Worm (Caenorhabditis elegans): Measurements from ENCODE around the gene R107.9.
A peak's percentile ranks its signal among the peaks of the same experiment; 100 is the strongest.

The R107.9 gene

ce11 chrIII:9053740-9054252, 16.0 kb downstream of the R107.9 start, which contains the start of gene R107.5:
Gene R107.5, minus strand, starts transcription at chrIII:9053790.
- TF ChIP-seq aly-1 (tag; optimal IDR thresholded peaks at IDR 0.05) (no peak), B0310.2 (tag; optimal IDR thresholded peaks at IDR 0.05) (peak; percentile 63), sea-1 (GFP tag; conservative IDR thresholded peaks at IDR 0.05) (0 out of 2 replicates have a peak, but pooled peaks have one; percentile 11), pes-1 (GFP tag; IDR thresholded peaks at IDR 0.05) (peak; percentile 12; the same call in 1 of the 2 replicates), F13C5.2 (tag; optimal IDR thresholded peaks at IDR 0.05) (peak; percentile 66), hmg-4 (GFP tag; optimal IDR thresholded peaks at IDR 0.05) (peak; percentile 47), tra-4 (tag; optimal IDR thresholded peaks at IDR 0.05) (peak; percentile 58), tbx-37 (GFP tag; conservative IDR thresholded peaks at IDR 0.05) (no peak), hnd-1 (tag; optimal IDR thresholded peaks at IDR 0.05) (peak; percentile 31), flt-1 (GFP tag; IDR thresholded peaks at IDR 0.05) (peak; percentile 24; the same call in 1 of the 2 replicates), ceh-36 (tag; optimal IDR thresholded peaks at IDR 0.05) (no peak), ama-1 (optimal IDR thresholded peaks at IDR 0.05) (no peak), ets-7 (tag; optimal IDR thresholded peaks at IDR 0.05) (no peak)

- TF ChIP-seq sea-1 (GFP tag; conservative IDR thresholded peaks at IDR 0.05) (0 out of 2 replicates have a peak, but pooled peaks have one; percentile 58), tbx-11 (GFP tag; IDR thresholded peaks at IDR 0.05) (no peak), F13C5.2 (tag; optimal IDR thresholded peaks at IDR 0.05) (no peak), B0310.2 (tag; optimal IDR thresholded peaks at IDR 0.05) (no peak), ama-1 (optimal IDR thresholded peaks at IDR 0.05) (no peak)
These were observed 16.8 kb downstream of the R107.9 start, which contains the start of gene cls-2 for ce11 chrIII:9054414-9055147. Gene cls-2, plus strand, starts transcription at chrIII:9055048.

ce11 chrIII:9058959-9059534, 21.3 kb downstream of the R107.9 start, which contains the start of gene gst-1:
Gene gst-1, plus strand, starts transcription at chrIII:9059331.
- TF ChIP-seq hnd-1 (tag; optimal IDR thresholded peaks at IDR 0.05), result no peak
- TF ChIP-seq B0310.2 (tag; optimal IDR thresholded peaks at IDR 0.05), result no peak
- TF ChIP-seq hmbx-1 (tag; optimal IDR thresholded peaks at IDR 0.05), result no peak
- TF ChIP-seq F13C5.2 (tag; optimal IDR thresholded peaks at IDR 0.05), result no peak
- TF ChIP-seq hmg-4 (GFP tag; optimal IDR thresholded peaks at IDR 0.05), result no peak
- no peak for TF ChIP-seq ceh-13 (GFP tag; optimal IDR thresholded peaks at IDR 0.05)
- TF ChIP-seq tbx-37 (GFP tag; conservative IDR thresholded peaks at IDR 0.05), result no peak
- TF ChIP-seq ceh-36 (tag; optimal IDR thresholded peaks at IDR 0.05), result no peak
- TF ChIP-seq tbx-11 (GFP tag; IDR thresholded peaks at IDR 0.05), result no peak
- no peak for TF ChIP-seq aly-1 (tag; optimal IDR thresholded peaks at IDR 0.05)
- no peak for TF ChIP-seq sea-1 (GFP tag; conservative IDR thresholded peaks at IDR 0.05)

DNA sequence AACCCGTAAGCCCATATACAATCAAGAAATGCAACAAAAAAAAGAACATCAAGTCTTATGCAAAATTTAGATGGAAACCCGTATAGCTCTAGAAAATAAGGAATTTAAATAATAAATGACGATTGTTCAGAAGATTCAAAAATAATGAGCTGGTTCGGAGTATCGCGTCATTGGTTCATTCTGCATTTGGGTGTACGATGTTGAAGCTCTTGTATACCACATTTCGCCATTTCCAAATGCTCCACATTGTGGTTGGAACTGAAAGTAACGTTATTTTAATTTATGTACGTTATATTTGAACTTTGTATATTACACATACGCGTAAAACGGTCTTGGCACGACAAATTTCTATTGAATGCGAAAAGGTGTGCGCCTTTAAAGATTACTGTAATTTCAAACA, 22.5 kb downstream of the R107.9 start:
- TF ChIP-seq aly-1 (tag; optimal IDR thresholded peaks at IDR 0.05), result no peak
- no peak for TF ChIP-seq B0310.2 (tag; optimal IDR thresholded peaks at IDR 0.05)
- TF ChIP-seq ama-1 (optimal IDR thresholded peaks at IDR 0.05), result no peak
- TF ChIP-seq ceh-36 (tag; optimal IDR thresholded peaks at IDR 0.05), result no peak
- no peak for TF ChIP-seq scrt-1 (GFP tag; IDR thresholded peaks at IDR 0.05)
- TF ChIP-seq F13C5.2 (tag; optimal IDR thresholded peaks at IDR 0.05), result no peak
- TF ChIP-seq tra-4 (tag; optimal IDR thresholded peaks at IDR 0.05), result no peak
- TF ChIP-seq hmbx-1 (tag; optimal IDR thresholded peaks at IDR 0.05), result no peak
- no peak for TF ChIP-seq tbx-11 (GFP tag; IDR thresholded peaks at IDR 0.05)

ce11 chrIII:9069712-9070111, 32.0 kb downstream of the R107.9 start:
- no peak for TF ChIP-seq ets-7 (tag; optimal IDR thresholded peaks at IDR 0.05)
- no peak for TF ChIP-seq ama-1 (optimal IDR thresholded peaks at IDR 0.05)
- no peak for TF ChIP-seq flt-1 (GFP tag; IDR thresholded peaks at IDR 0.05)
- no peak for TF ChIP-seq tra-4 (tag; optimal IDR thresholded peaks at IDR 0.05)
- no peak for TF ChIP-seq hmg-4 (GFP tag; optimal IDR thresholded peaks at IDR 0.05)
- TF ChIP-seq hnd-1 (tag; optimal IDR thresholded peaks at IDR 0.05), result no peak
- TF ChIP-seq ceh-13 (GFP tag; optimal IDR thresholded peaks at IDR 0.05), result no peak
- no peak for TF ChIP-seq sea-1 (GFP tag; conservative IDR thresholded peaks at IDR 0.05)
- no peak for TF ChIP-seq F13C5.2 (tag; optimal IDR thresholded peaks at IDR 0.05)
- no peak for TF ChIP-seq pes-1 (GFP tag; IDR thresholded peaks at IDR 0.05)
- TF ChIP-seq B0310.2 (tag; optimal IDR thresholded peaks at IDR 0.05), result no peak
- no peak for TF ChIP-seq scrt-1 (GFP tag; IDR thresholded peaks at IDR 0.05)

DNA sequence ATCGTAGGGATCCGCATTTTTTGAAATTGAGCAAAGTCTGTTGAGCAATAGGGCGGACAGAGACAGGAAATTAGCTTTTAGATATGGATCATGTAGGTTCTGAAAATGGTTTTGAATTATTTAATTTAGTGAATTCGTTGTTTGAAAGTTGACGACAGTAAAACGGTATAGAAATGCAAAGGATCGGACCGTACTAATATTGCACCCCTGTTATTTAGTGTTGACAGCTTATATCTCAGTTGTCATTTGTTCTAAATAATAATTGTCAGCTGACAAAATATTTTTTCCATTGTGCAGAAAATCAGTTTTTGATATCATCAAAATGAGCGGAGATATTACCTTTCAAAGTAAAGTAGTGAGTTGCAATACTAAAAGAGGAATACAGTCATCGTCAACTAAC, 33.6 kb downstream of the R107.9 start, which contains the start of gene lin-12:
Gene lin-12, minus strand, starts transcription at position 101 of the 400 bp plus-strand sequence.
- TF ChIP-seq hmg-4 (GFP tag; optimal IDR thresholded peaks at IDR 0.05), result no peak
- TF ChIP-seq hnd-1 (tag; optimal IDR thresholded peaks at IDR 0.05), result no peak
- no peak for TF ChIP-seq ceh-36 (tag; optimal IDR thresholded peaks at IDR 0.05)
- no peak for TF ChIP-seq tra-4 (tag; optimal IDR thresholded peaks at IDR 0.05)
- TF ChIP-seq F13C5.2 (tag; optimal IDR thresholded peaks at IDR 0.05), result no peak
- TF ChIP-seq tbx-37 (GFP tag; conservative IDR thresholded peaks at IDR 0.05), result no peak
- no peak for TF ChIP-seq ama-1 (optimal IDR thresholded peaks at IDR 0.05)
- no peak for TF ChIP-seq flt-1 (GFP tag; IDR thresholded peaks at IDR 0.05)
- no peak for TF ChIP-seq ets-7 (tag; optimal IDR thresholded peaks at IDR 0.05)
- no peak for TF ChIP-seq scrt-1 (GFP tag; IDR thresholded peaks at IDR 0.05)
- no peak for TF ChIP-seq tbx-11 (GFP tag; IDR thresholded peaks at IDR 0.05)
- no peak for TF ChIP-seq aly-1 (tag; optimal IDR thresholded peaks at IDR 0.05)
- no peak for TF ChIP-seq B0310.2 (tag; optimal IDR thresholded peaks at IDR 0.05)
- no peak for TF ChIP-seq pes-1 (GFP tag; IDR thresholded peaks at IDR 0.05)
- no peak for TF ChIP-seq hmbx-1 (tag; optimal IDR thresholded peaks at IDR 0.05)

- TF ChIP-seq ceh-36 (tag; optimal IDR thresholded peaks at IDR 0.05), result no peak
- TF ChIP-seq ets-7 (tag; optimal IDR thresholded peaks at IDR 0.05), result no peak
- no peak for TF ChIP-seq flt-1 (GFP tag; IDR thresholded peaks at IDR 0.05)
- no peak for TF ChIP-seq tbx-37 (GFP tag; conservative IDR thresholded peaks at IDR 0.05)
- no peak for TF ChIP-seq pes-1 (GFP tag; IDR thresholded peaks at IDR 0.05)
- no peak for TF ChIP-seq tra-4 (tag; optimal IDR thresholded peaks at IDR 0.05)
- no peak for TF ChIP-seq ama-1 (optimal IDR thresholded peaks at IDR 0.05)
- no peak for TF ChIP-seq sea-1 (GFP tag; conservative IDR thresholded peaks at IDR 0.05)
- no peak for TF ChIP-seq ceh-13 (GFP tag; optimal IDR thresholded peaks at IDR 0.05)
- TF ChIP-seq hmg-4 (GFP tag; optimal IDR thresholded peaks at IDR 0.05), result no peak
- TF ChIP-seq hnd-1 (tag; optimal IDR thresholded peaks at IDR 0.05), result no peak
- no peak for TF ChIP-seq aly-1 (tag; optimal IDR thresholded peaks at IDR 0.05)
- no peak for TF ChIP-seq F13C5.2 (tag; optimal IDR thresholded peaks at IDR 0.05)
- TF ChIP-seq hmbx-1 (tag; optimal IDR thresholded peaks at IDR 0.05), result no peak
- TF ChIP-seq tbx-11 (GFP tag; IDR thresholded peaks at IDR 0.05), result no peak
- TF ChIP-seq scrt-1 (GFP tag; IDR thresholded peaks at IDR 0.05), result no peak
- TF ChIP-seq B0310.2 (tag; optimal IDR thresholded peaks at IDR 0.05), result no peak
These were observed 34.9 kb downstream of the R107.9 start for ce11 chrIII:9072704-9073103.

Data from whole organism, early embryonic.